Worm (Caenorhabditis elegans): ENCODE data around the gene znf-207.

znf-207 gene

DNA sequence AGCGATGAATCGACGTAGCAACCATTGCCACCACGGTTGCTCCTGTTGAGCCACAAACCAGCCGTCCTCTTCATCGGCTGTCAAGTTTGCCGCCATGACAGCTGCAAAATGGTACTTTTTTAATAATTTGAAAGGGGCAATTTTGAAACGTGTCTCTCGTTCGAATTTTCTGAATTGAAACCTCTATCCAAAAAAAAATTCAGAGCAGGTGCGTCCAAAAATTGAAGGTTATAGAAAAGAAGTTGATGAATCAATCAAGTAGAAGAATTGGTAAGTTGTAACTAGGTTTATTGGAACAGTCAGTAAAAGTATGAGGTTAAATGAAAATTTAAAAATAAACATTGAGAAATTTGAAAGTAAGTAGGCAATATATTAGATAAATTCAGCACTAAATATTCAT is 50.6 kb downstream of the znf-207 start, which contains the start of gene T01G1.4:
Gene T01G1.4 (minus strand): TSS at position 101 of the 400 bp plus-strand sequence.
- TF ChIP-seq jun-1 (tag; optimal IDR thresholded peaks at IDR 0.05) (no peak), nhr-85 (tag) (peak; percentile 7)
